Fruit fly (Drosophila melanogaster) whole organism, pupa: ENCODE results near the gene CG11714.

Experiments used
- CG14655 ChIP-seq: fragments of 200-800 bp; sonication (Bioruptor generic); optimal IDR thresholded peaks from 3 replicates; lab custom pipeline; 2017; ENCODE audit warnings: mild to moderate bottlenecking, missing biosample characterization, missing genetic modification reagents, missing genetic modification characterization
- CG15710 ChIP-seq: fragments of 200-800 bp; sonication (Bioruptor generic); optimal IDR thresholded peaks from 2 replicates; lab custom pipeline; 2018; ENCODE audit warnings: missing biosample characterization, mild to moderate bottlenecking, missing genetic modification characterization, moderate library complexity
- CG17806 ChIP-seq: fragments of 200-800 bp; sonication (Bioruptor generic); optimal IDR thresholded peaks from 2 replicates; lab custom pipeline; 2018; ENCODE audit warnings: missing biosample characterization, mild to moderate bottlenecking, missing genetic modification characterization, moderate library complexity
- CG32121 ChIP-seq: fragments of 200-800 bp; sonication (Bioruptor generic); IDR thresholded peaks from 2 replicates; pipeline ENCODE4 v1.3.6; 2022; ENCODE audit warnings: missing biosample characterization, missing genetic modification characterization
- CG34367 ChIP-seq: fragments of 200-800 bp; sonication (Bioruptor generic); optimal IDR thresholded peaks from 2 replicates; lab custom pipeline; 2018; ENCODE audit warnings: missing biosample characterization, mild to moderate bottlenecking, missing genetic modification characterization
- CG4496 ChIP-seq: fragments of 200-800 bp; sonication (Bioruptor generic); IDR thresholded peaks from 3 replicates; pipeline ENCODE4 v1.3.6; 2022; ENCODE audit warnings: missing biosample characterization, missing genetic modification characterization
- CG8159 ChIP-seq: fragments of 200-800 bp; sonication (Bioruptor generic); optimal IDR thresholded peaks from 3 replicates; lab custom pipeline; 2018; ENCODE audit warnings: missing biosample characterization, mild to moderate bottlenecking, missing genetic modification characterization, moderate library complexity
- CG8301 ChIP-seq: fragments of 200-800 bp; sonication (Bioruptor generic); optimal IDR thresholded peaks from 2 replicates; lab custom pipeline; 2018; ENCODE audit warnings: missing biosample characterization, mild to moderate bottlenecking, missing genetic modification characterization
- CG9948 ChIP-seq: fragments of 200-800 bp; sonication (Bioruptor generic); optimal IDR thresholded peaks from 2 replicates; lab custom pipeline; 2018; ENCODE audit warnings: missing biosample characterization, mild to moderate bottlenecking, missing genetic modification characterization, moderate library complexity
- EcR ChIP-seq: fragments of 200-800 bp; sonication (Bioruptor generic); optimal IDR thresholded peaks from 3 replicates; lab custom pipeline; 2019; ENCODE audit warnings: missing biosample characterization, missing genetic modification characterization, mild to moderate bottlenecking, moderate library complexity, missing genetic modification reagents
- Ets98B ChIP-seq: fragments of 200-800 bp; sonication (Bioruptor generic); IDR thresholded peaks from 2 replicates; pipeline ENCODE4 v1.3.6; 2022; ENCODE audit warnings: missing biosample characterization, missing genetic modification characterization
- Snoo ChIP-seq: fragments of 200-800 bp; sonication (Bioruptor generic); optimal IDR thresholded peaks from 3 replicates; lab custom pipeline; 2017; ENCODE audit warnings: missing biosample characterization, mild to moderate bottlenecking, missing genetic modification characterization, inconsistent platforms
- gl ChIP-seq: fragments of 200-800 bp; sonication (Bioruptor generic); optimal IDR thresholded peaks from 2 replicates; lab custom pipeline; 2018; ENCODE audit warnings: missing biosample characterization, mild to moderate bottlenecking, missing genetic modification characterization
- rn ChIP-seq: fragments of 200-800 bp; sonication (Bioruptor generic); IDR thresholded peaks from 2 replicates; pipeline ENCODE4 v1.3.6; 2022; ENCODE audit warnings: missing biosample characterization, missing genetic modification characterization

dm6 chr3L:11484483-11484882 is 38.0 kb downstream of the CG11714 start:
- TF ChIP-seq gl (tag; lab: Kevin White, UChicago), result no peak
- no peak for TF ChIP-seq Snoo
- no peak for TF ChIP-seq CG4496 (GFP tag; lab: Robert Waterston, UW)
- TF ChIP-seq CG17806 (tag; lab: Kevin White, UChicago), result no peak
- no peak for TF ChIP-seq CG34367
- TF ChIP-seq EcR (GFP tag; lab: Kevin White, UChicago), result no peak
- TF ChIP-seq CG9948 (tag; lab: Kevin White, UChicago), result peak; percentile 9
- TF ChIP-seq rn (GFP tag; lab: Robert Waterston, UW), result no peak
- peak; percentile 36 for TF ChIP-seq CG14655 (GFP tag; lab: Kevin White, UChicago)
- TF ChIP-seq CG32121 (GFP tag; lab: Robert Waterston, UW), result no peak
- peak; percentile 12 for TF ChIP-seq CG8159 (tag; lab: Kevin White, UChicago)
- peak; percentile 9 for TF ChIP-seq CG8301 (tag; lab: Kevin White, UChicago)
- no peak for TF ChIP-seq CG15710 (tag; lab: Kevin White, UChicago)
- no peak for TF ChIP-seq Ets98B (GFP tag; lab: Robert Waterston, UW)
